Fruit fly (Drosophila melanogaster): Measurements from ENCODE around the gene CG14621.

Gene CG14621

dm6 chrX:22480612-22481011 is 36.6 kb downstream of the CG14621 start (continued):
- no peak for TF ChIP-seq fd3F (GFP tag; optimal IDR thresholded peaks at IDR 0.05)
- peak; percentile 15; the same call in 1 of the 2 replicates for TF ChIP-seq CG32532 (GFP tag; IDR thresholded peaks at IDR 0.05)
- no peak for TF ChIP-seq so (GFP tag; IDR thresholded peaks at IDR 0.05)
- TF ChIP-seq dysf (GFP tag; IDR thresholded peaks at IDR 0.05) = no peak
- no peak for TF ChIP-seq CG10431 (GFP tag; optimal IDR thresholded peaks at IDR 0.05)
- TF ChIP-seq ab (GFP tag; optimal IDR thresholded peaks at IDR 0.05) = no peak
- TF ChIP-seq ase (GFP tag; IDR thresholded peaks at IDR 0.05) = no peak
- no peak for TF ChIP-seq mirr (GFP tag; optimal IDR thresholded peaks at IDR 0.05)
- no peak for TF ChIP-seq CG2712 (tag; optimal IDR thresholded peaks at IDR 0.05)
- no peak for TF ChIP-seq corto (GFP tag; optimal IDR thresholded peaks at IDR 0.05)
- peak; percentile 48 for TF ChIP-seq Ets97D (GFP tag; optimal IDR thresholded peaks at IDR 0.05)

- no peak for TF ChIP-seq CG15696 (tag; optimal IDR thresholded peaks at IDR 0.05)
- TF ChIP-seq ranshi (GFP tag; IDR thresholded peaks at IDR 0.05) = no peak
- no peak for TF ChIP-seq CG16779 (GFP tag; IDR thresholded peaks at IDR 0.05)
- TF ChIP-seq CG13287 (GFP tag; IDR thresholded peaks at IDR 0.05; ENCODE audit: partially characterized antibody) = peak; percentile 15; the same call in 1 of the 2 replicates
- no peak for TF ChIP-seq CG3163 (GFP tag; optimal IDR thresholded peaks at IDR 0.05)
- no peak for TF ChIP-seq lilli (GFP tag; optimal IDR thresholded peaks at IDR 0.05)
- TF ChIP-seq bcd (GFP tag; optimal IDR thresholded peaks at IDR 0.05) = no peak
- no peak for TF ChIP-seq z (GFP tag; IDR thresholded peaks at IDR 0.05)
- no peak for TF ChIP-seq CG17186 (GFP tag; optimal IDR thresholded peaks at IDR 0.05)
- no peak for TF ChIP-seq CG7556 (GFP tag; optimal IDR thresholded peaks at IDR 0.05)
- TF ChIP-seq CG31441 (GFP tag; IDR thresholded peaks at IDR 0.05) = no peak
- peak; percentile 1 for TF ChIP-seq CG10147 (GFP tag; optimal IDR thresholded peaks at IDR 0.05)
- TF ChIP-seq CG17361 (GFP tag; IDR thresholded peaks at IDR 0.05) = no peak
- TF ChIP-seq bbx (GFP tag; IDR thresholded peaks at IDR 0.05; ENCODE audit: partially characterized antibody) = no peak
- no peak for TF ChIP-seq maf-S (GFP tag; optimal IDR thresholded peaks at IDR 0.05)
- peak; percentile 0 for TF ChIP-seq MESR4 (GFP tag; optimal IDR thresholded peaks at IDR 0.05)
- no peak for TF ChIP-seq hbn (GFP tag; IDR thresholded peaks at IDR 0.05; ENCODE audit: partially characterized antibody)
- TF ChIP-seq Doc2 (GFP tag; IDR thresholded peaks at IDR 0.05) = no peak
- TF ChIP-seq oc (tag; optimal IDR thresholded peaks at IDR 0.05) = no peak
- TF ChIP-seq CG10321 (GFP tag; IDR thresholded peaks at IDR 0.05) = peak; percentile 64
- TF ChIP-seq gce (GFP tag; IDR thresholded peaks at IDR 0.05) = no peak
- no peak for TF ChIP-seq h (optimal IDR thresholded peaks at IDR 0.05)
- TF ChIP-seq BtbVII (GFP tag; optimal IDR thresholded peaks at IDR 0.05) = no peak
- no peak for TF ChIP-seq grn (GFP tag; optimal IDR thresholded peaks at IDR 0.05)
- TF ChIP-seq Opbp (GFP tag; IDR thresholded peaks at IDR 0.05; ENCODE audit: partially characterized antibody) = no peak
- 0 out of 3 replicates have a peak, but pooled peaks have one; percentile 14 for TF ChIP-seq sr (GFP tag; IDR thresholded peaks at IDR 0.05)
- TF ChIP-seq sd (tag; optimal IDR thresholded peaks at IDR 0.05) = no peak
- TF ChIP-seq YL-1 (GFP tag; optimal IDR thresholded peaks at IDR 0.05) = peak; percentile 24
- TF ChIP-seq caup (GFP tag; optimal IDR thresholded peaks at IDR 0.05; ENCODE audit: severe bottlenecking) = no peak
- TF ChIP-seq CG5245 (GFP tag; optimal IDR thresholded peaks at IDR 0.05) = no peak
- TF ChIP-seq CG14014 (GFP tag; IDR thresholded peaks at IDR 0.05) = no peak
- no peak for TF ChIP-seq Sry-δ (GFP tag; optimal IDR thresholded peaks at IDR 0.05)
- no peak for TF ChIP-seq gsb (GFP tag; IDR thresholded peaks at IDR 0.05)
- TF ChIP-seq Gug (GFP tag; IDR thresholded peaks at IDR 0.05) = no peak
- no peak for TF ChIP-seq eyg (GFP tag; optimal IDR thresholded peaks at IDR 0.05)
- peak; percentile 34 for TF ChIP-seq sqz (GFP tag; optimal IDR thresholded peaks at IDR 0.05)
- peak; percentile 32; the same call in 1 of the 3 replicates for TF ChIP-seq CG34422 (GFP tag; IDR thresholded peaks at IDR 0.05)
- no peak for TF ChIP-seq ase (GFP tag; IDR thresholded peaks at IDR 0.05)
- TF ChIP-seq ash1 (GFP tag; optimal IDR thresholded peaks at IDR 0.05) = no peak
- TF ChIP-seq CG4730 (GFP tag; IDR thresholded peaks at IDR 0.05) = no peak
- no peak for TF ChIP-seq CG10654 (GFP tag; optimal IDR thresholded peaks at IDR 0.05)
- no peak for TF ChIP-seq ind (GFP tag; optimal IDR thresholded peaks at IDR 0.05)
These were observed 37.1 kb downstream of the CG14621 start for dm6 chrX:22481131-22481530.
